Worm (Caenorhabditis elegans) whole organism, L3 larva: ENCODE measurements around the gene cest-12.

Experiments
- ZK546.5 ChIP-seq: sonication (generic microtip); optimal IDR thresholded peaks from 2 replicates; lab custom pipeline; 2017; ENCODE audit warnings: missing biosample characterization, missing genetic modification characterization
- aly-2 ChIP-seq: fragments of 150-350 bp; optimal IDR thresholded peaks from 2 replicates; lab custom pipeline; 2014; ENCODE audit warnings: missing biosample characterization, missing genetic modification characterization
- ama-1 ChIP-seq: fragments of 150-350 bp; optimal IDR thresholded peaks from 2 replicates; lab custom pipeline; 2018
- ceh-28 ChIP-seq: fragments of 150-350 bp; optimal IDR thresholded peaks from 2 replicates; lab custom pipeline; 2014; ENCODE audit warnings: missing biosample characterization, missing genetic modification reagents, missing genetic modification characterization
- ceh-9 ChIP-seq: sonication (generic microtip); optimal IDR thresholded peaks from 2 replicates; lab custom pipeline; 2018; ENCODE audit warnings: missing biosample characterization, missing genetic modification characterization
- egl-27 ChIP-seq: sonication (generic microtip); optimal IDR thresholded peaks from 4 replicates; lab custom pipeline; 2017; ENCODE audit warnings: missing biosample characterization, missing genetic modification reagents, missing genetic modification characterization
- elt-2 ChIP-seq: sonication (generic microtip); optimal IDR thresholded peaks from 2 replicates; lab custom pipeline; 2016; ENCODE audit warnings: missing genetic modification reagents, mild to moderate bottlenecking, missing genetic modification characterization, missing compliant biosample characterization
- eor-1 ChIP-seq, 2 experiments: fragments of 150-350 bp; optimal IDR thresholded peaks; 2 replicates each; lab custom pipeline; 2014 to 2018; ENCODE audit warnings: missing biosample characterization in 2 of 2, missing genetic modification characterization in 2 of 2
- hmg-11 ChIP-seq: sonication (generic microtip); optimal IDR thresholded peaks from 2 replicates; lab custom pipeline; 2016; ENCODE audit warnings: missing genetic modification characterization, missing compliant biosample characterization
- jun-1 ChIP-seq: fragments of 150-350 bp; optimal IDR thresholded peaks from 2 replicates; lab custom pipeline; 2014; ENCODE audit warnings: missing biosample characterization, missing genetic modification reagents, missing genetic modification characterization
- lin-39 ChIP-seq: fragments of 150-350 bp; optimal IDR thresholded peaks from 2 replicates; lab custom pipeline; 2018; ENCODE audit warnings: missing biosample characterization, missing genetic modification reagents, missing genetic modification characterization
- mml-1 ChIP-seq: fragments of 150-350 bp; sonication (generic microtip); optimal IDR thresholded peaks from 3 replicates; lab custom pipeline; 2014; ENCODE audit warnings: missing biosample characterization, missing genetic modification characterization
- nfya-1 ChIP-seq: sonication (generic microtip); optimal IDR thresholded peaks from 2 replicates; lab custom pipeline; 2017; ENCODE audit warnings: missing genetic modification characterization, mild to moderate bottlenecking, missing compliant biosample characterization, antibody characterized with exemption, moderate library complexity; ENCODE audit not compliant: insufficient read depth
- nhr-11 ChIP-seq: fragments of 150-350 bp; optimal IDR thresholded peaks from 2 replicates; lab custom pipeline; 2014; ENCODE audit warnings: missing biosample characterization, missing genetic modification characterization
- nhr-12 ChIP-seq: fragments of 150-350 bp; optimal IDR thresholded peaks from 2 replicates; lab custom pipeline; 2014; ENCODE audit warnings: missing biosample characterization, missing genetic modification characterization
- nhr-23 ChIP-seq: fragments of 150-350 bp; optimal IDR thresholded peaks from 2 replicates; lab custom pipeline; 2014; ENCODE audit warnings: missing biosample characterization, missing genetic modification reagents, missing genetic modification characterization
- nhr-237 ChIP-seq: fragments of 150-350 bp; optimal IDR thresholded peaks from 2 replicates; lab custom pipeline; 2014; ENCODE audit warnings: missing biosample characterization, missing genetic modification characterization
- nhr-25 ChIP-seq: sonication (generic microtip); optimal IDR thresholded peaks from 2 replicates; lab custom pipeline; 2017; ENCODE audit warnings: missing biosample characterization, missing genetic modification characterization
- nhr-28 ChIP-seq: fragments of 150-350 bp; optimal IDR thresholded peaks from 2 replicates; lab custom pipeline; 2014; ENCODE audit warnings: missing biosample characterization, missing genetic modification characterization
- nhr-43 ChIP-seq: sonication (generic microtip); optimal IDR thresholded peaks from 2 replicates; lab custom pipeline; 2016; ENCODE audit warnings: mild to moderate bottlenecking, missing genetic modification characterization, missing compliant biosample characterization; ENCODE audit not compliant: poor library complexity, severe bottlenecking
- nhr-77 ChIP-seq: fragments of 150-350 bp; optimal IDR thresholded peaks from 2 replicates; lab custom pipeline; 2014; ENCODE audit warnings: missing biosample characterization, missing genetic modification characterization
- sea-2 ChIP-seq: fragments of 150-350 bp; sonication (generic microtip); optimal IDR thresholded peaks from 4 replicates; lab custom pipeline; 2014; ENCODE audit warnings: missing biosample characterization, missing genetic modification reagents, missing genetic modification characterization
- skn-1 ChIP-seq: fragments of 150-350 bp; optimal IDR thresholded peaks from 2 replicates; lab custom pipeline; 2014; ENCODE audit warnings: missing biosample characterization, missing genetic modification characterization
- snpc-4 ChIP-seq: fragments of 150-350 bp; optimal IDR thresholded peaks from 2 replicates; lab custom pipeline; 2014; ENCODE audit warnings: missing biosample characterization, missing genetic modification characterization
- unc-39 ChIP-seq: sonication (generic microtip); optimal IDR thresholded peaks from 4 replicates; lab custom pipeline; 2017; ENCODE audit warnings: missing biosample characterization, missing genetic modification characterization
- unc-62 ChIP-seq: fragments of 150-350 bp; sonication (generic microtip); optimal IDR thresholded peaks from 4 replicates; lab custom pipeline; 2014; ENCODE audit warnings: missing biosample characterization, missing genetic modification reagents, missing genetic modification characterization
- zag-1 ChIP-seq: fragments of 150-350 bp; optimal IDR thresholded peaks from 2 replicates; lab custom pipeline; 2014; ENCODE audit warnings: missing biosample characterization, missing genetic modification characterization
- ztf-4 ChIP-seq: fragments of 150-350 bp; optimal IDR thresholded peaks from 2 replicates; lab custom pipeline; 2014; ENCODE audit warnings: missing biosample characterization, missing genetic modification characterization

cest-12 gene

ce11 chrIII:12084216-12084615, 23.1 kb downstream of the cest-12 start, which contains the start of gene nob-1:
Gene nob-1 (minus strand): TSS chrIII:12084316.
- TF ChIP-seq zag-1 (tag; lab: Kevin White, UChicago): no peak
- no peak for TF ChIP-seq nhr-77 (tag; lab: Kevin White, UChicago)
- no peak for TF ChIP-seq nhr-237 (tag; lab: Kevin White, UChicago)
- no peak for TF ChIP-seq ztf-4
- no peak for TF ChIP-seq egl-27 (tag; lab: Kevin White, UChicago)
- no peak for TF ChIP-seq nhr-11 (tag; lab: Kevin White, UChicago)
- no peak for TF ChIP-seq ceh-9 (tag; lab: Kevin White, UChicago)
- no peak for TF ChIP-seq jun-1
- TF ChIP-seq eor-1 (tag; optimal IDR thresholded peaks at IDR 0.05; lab: Kevin White, UChicago): no peak
- no peak for TF ChIP-seq lin-39
- no peak for TF ChIP-seq ZK546.5 (tag; lab: Kevin White, UChicago)
- no peak for TF ChIP-seq mml-1 (tag; lab: Kevin White, UChicago)
- TF ChIP-seq skn-1 (tag; lab: Kevin White, UChicago): no peak
- TF ChIP-seq sea-2: no peak
- TF ChIP-seq unc-62 (GFP tag; lab: Kevin White, UChicago): no peak
- no peak for TF ChIP-seq nfya-1 (tag; lab: Kevin White, UChicago)

- TF ChIP-seq nhr-23 (tag; lab: Kevin White, UChicago) (no peak), jun-1 (no peak), nfya-1 (tag; lab: Kevin White, UChicago) (peak; percentile 26), elt-2 (tag; lab: Kevin White, UChicago) (peak; percentile 20)
Observed at ce11 chrIII:12081992-12082628, 25.2 kb downstream of the cest-12 start.

DNA sequence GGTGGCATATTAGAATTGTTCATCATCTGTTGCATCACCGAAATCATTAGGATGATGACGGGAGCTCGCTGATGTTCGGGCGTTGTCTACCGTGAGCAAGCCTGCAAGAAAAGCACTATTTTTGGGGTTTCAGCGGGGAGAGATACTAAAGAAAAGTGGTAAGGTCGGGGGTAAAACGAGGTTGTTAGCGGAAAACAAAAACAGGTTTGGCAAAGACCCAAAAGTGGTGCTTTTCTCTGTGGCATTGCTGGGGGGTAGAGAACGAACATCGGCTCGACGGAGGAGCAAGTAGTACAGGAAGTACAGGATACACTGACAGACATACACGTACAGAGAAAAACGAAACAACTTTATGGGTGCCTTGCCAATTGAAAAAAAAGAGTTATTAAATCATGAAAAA, 29.9 kb downstream of the cest-12 start, which contains the start of gene php-3:
Gene php-3, minus strand, starts transcription at position 101 of the 400 bp plus-strand sequence.
- no peak for TF ChIP-seq snpc-4
- TF ChIP-seq egl-27 (tag; lab: Kevin White, UChicago): no peak
- no peak for TF ChIP-seq nhr-23 (tag; lab: Kevin White, UChicago)
- TF ChIP-seq aly-2 (tag; lab: Kevin White, UChicago): no peak
- TF ChIP-seq skn-1 (tag; lab: Kevin White, UChicago): no peak
- no peak for TF ChIP-seq nhr-28 (tag; lab: Kevin White, UChicago)
- no peak for TF ChIP-seq nhr-12
- TF ChIP-seq, all 47 proteins: peak for 0

ce11 chrIII:12067736-12068135, 39.6 kb downstream of the cest-12 start:
- TF ChIP-seq nhr-23 (tag; lab: Kevin White, UChicago): no peak
- peak; percentile 72 for TF ChIP-seq nfya-1 (tag; lab: Kevin White, UChicago)
- TF ChIP-seq ZK546.5 (tag; lab: Kevin White, UChicago): no peak

ce11 chrIII:12064494-12064893, 42.8 kb downstream of the cest-12 start:
- TF ChIP-seq nhr-11 (tag; lab: Kevin White, UChicago) (no peak), nfya-1 (tag; lab: Kevin White, UChicago) (peak; percentile 51)

- no peak for TF ChIP-seq nhr-12
- no peak for TF ChIP-seq nhr-28 (tag; lab: Kevin White, UChicago)
- peak; percentile 63 for TF ChIP-seq nfya-1 (tag; lab: Kevin White, UChicago)
- TF ChIP-seq, all 47 proteins: peak for 1
Observed at ce11 chrIII:12063934-12064333, 43.4 kb downstream of the cest-12 start.

DNA sequence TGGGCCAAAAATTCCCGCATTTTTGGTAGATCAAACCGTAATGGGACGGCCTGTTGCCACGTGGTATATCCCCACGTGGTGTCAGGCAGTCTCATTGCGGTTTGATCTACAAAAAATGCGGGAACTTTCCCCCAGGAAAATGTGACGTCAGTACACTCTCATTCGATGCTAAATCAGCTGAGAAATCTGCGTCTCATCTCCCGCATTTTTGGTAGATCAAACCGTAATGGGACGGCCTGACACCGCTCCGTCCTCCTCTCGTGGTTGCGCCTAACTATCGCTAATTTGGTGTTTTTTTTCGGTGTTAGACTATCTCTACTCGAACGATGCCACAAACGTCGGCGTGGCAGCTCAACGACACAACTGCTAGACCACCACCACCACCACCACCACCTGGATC, 45.9 kb downstream of the cest-12 start, which contains the start of gene zyg-8:
Gene zyg-8, plus strand, starts transcription at position 301 of the 400 bp plus-strand sequence.
- no peak for TF ChIP-seq ceh-28 (tag; lab: Kevin White, UChicago)
- TF ChIP-seq ceh-9 (tag; lab: Kevin White, UChicago): no peak
- TF ChIP-seq ZK546.5 (tag; lab: Kevin White, UChicago): no peak
- no peak for TF ChIP-seq ama-1 (lab: Kevin White, UChicago)
- no peak for TF ChIP-seq unc-39 (tag; lab: Kevin White, UChicago)
- TF ChIP-seq nhr-25 (tag; lab: Kevin White, UChicago): no peak
- TF ChIP-seq hmg-11: no peak
- TF ChIP-seq nfya-1 (tag; lab: Kevin White, UChicago): no peak
- no peak for TF ChIP-seq nhr-12
- TF ChIP-seq sea-2: no peak
- no peak for TF ChIP-seq nhr-43 (tag; lab: Kevin White, UChicago)
